Fruit fly (Drosophila melanogaster): ENCODE measurements around the gene CG10154.

Gene CG10154

DNA sequence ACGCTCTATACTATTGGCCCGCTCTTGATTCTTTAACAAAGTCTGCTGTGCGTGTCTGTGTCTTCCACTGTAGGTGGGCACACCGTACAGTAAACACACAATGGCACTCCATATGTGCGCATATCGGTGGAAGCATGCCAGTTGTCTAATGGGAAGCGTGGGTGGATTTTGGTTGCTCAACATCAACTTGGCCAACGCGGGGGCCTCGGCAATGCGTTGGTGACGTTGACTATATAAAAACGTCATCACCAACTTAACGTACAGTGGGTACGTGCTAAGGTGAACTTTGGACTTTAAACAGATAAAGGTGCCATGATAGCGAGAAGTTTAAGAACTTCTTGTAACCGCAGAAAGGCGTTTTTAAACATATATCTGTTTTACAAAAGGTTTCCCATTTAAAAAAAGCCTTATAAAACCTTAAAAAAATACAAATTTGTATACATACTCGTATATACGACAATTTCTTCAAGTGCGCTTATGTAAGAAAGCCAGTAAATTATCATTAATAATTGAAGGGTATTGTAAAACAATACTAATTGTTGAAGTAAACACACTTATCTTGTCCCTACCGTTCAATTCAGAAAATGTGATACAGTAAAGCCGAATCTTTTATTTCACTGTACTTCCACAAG lies 42.8 kb upstream of the CG10154 start (continued):
- TF ChIP-seq lbe (GFP tag; optimal IDR thresholded peaks at IDR 0.05) (no peak), Trl (optimal IDR thresholded peaks at IDR 0.05) (peak in 1 of 2 experiments; percentile 23), Trl (GFP tag; optimal IDR thresholded peaks at IDR 0.05) (no peak), Opbp (GFP tag; IDR thresholded peaks at IDR 0.05; ENCODE audit: partially characterized antibody) (no peak), Bteb2 (GFP tag; optimal IDR thresholded peaks at IDR 0.05) (peak; percentile 1), Hr51 (GFP tag; optimal IDR thresholded peaks at IDR 0.05) (peak in 1 of 2 experiments; percentile 69), CG9876 (GFP tag; optimal IDR thresholded peaks at IDR 0.05) (no peak), Lhr (GFP tag; optimal IDR thresholded peaks at IDR 0.05) (no peak), HHEX (GFP tag; optimal IDR thresholded peaks at IDR 0.05) (peak; percentile 53), CG10209 (GFP tag; optimal IDR thresholded peaks at IDR 0.05) (peak; percentile 41), Mes4 (GFP tag; optimal IDR thresholded peaks at IDR 0.05) (no peak), CG13123 (GFP tag; optimal IDR thresholded peaks at IDR 0.05) (no peak), pan (optimal IDR thresholded peaks at IDR 0.05) (no peak), pan (GFP tag; optimal IDR thresholded peaks at IDR 0.05 in 1 of 2, IDR thresholded peaks at IDR 0.05 in 1 of 2) (peak in 1 of 2 experiments; percentile 62), Stat92E (GFP tag; optimal IDR thresholded peaks at IDR 0.05) (no peak), CG8944 (GFP tag; optimal IDR thresholded peaks at IDR 0.05) (peak; percentile 8), vfl (GFP tag; optimal IDR thresholded peaks at IDR 0.05) (no peak), CG17186 (GFP tag; optimal IDR thresholded peaks at IDR 0.05) (no peak), org-1 (GFP tag; optimal IDR thresholded peaks at IDR 0.05) (peak; percentile 5), so (GFP tag; IDR thresholded peaks at IDR 0.05) (0 out of 3 replicates have a peak, but pooled peaks have one; percentile 56), HLHmδ (GFP tag; optimal IDR thresholded peaks at IDR 0.05) (no peak), wdn (GFP tag; IDR thresholded peaks at IDR 0.05) (0 out of 2 replicates have a peak, but pooled peaks have one; percentile 21), ems (GFP tag; optimal IDR thresholded peaks at IDR 0.05) (peak; percentile 25), CG13894 (tag; optimal IDR thresholded peaks at IDR 0.05) (peak; percentile 60), Camta (GFP tag; optimal IDR thresholded peaks at IDR 0.05) (peak; percentile 15), disco-r (GFP tag; optimal IDR thresholded peaks at IDR 0.05) (no peak), Ets65A (GFP tag) (peak; percentile 39), CG31365 (tag; optimal IDR thresholded peaks at IDR 0.05) (no peak), Sry-δ (GFP tag; optimal IDR thresholded peaks at IDR 0.05) (no peak), CG16813 (GFP tag; IDR thresholded peaks at IDR 0.05; ENCODE audit: partially characterized antibody) (no peak), CG10321 (GFP tag; IDR thresholded peaks at IDR 0.05) (no peak), ro (GFP tag; IDR thresholded peaks at IDR 0.05) (no peak), ac (GFP tag; optimal IDR thresholded peaks at IDR 0.05) (no peak), Bdp1 (GFP tag; optimal IDR thresholded peaks at IDR 0.05) (no peak), CG11695 (GFP tag; IDR thresholded peaks at IDR 0.05) (peak; percentile 51; the same call in 1 of the 3 replicates), kah (GFP tag; optimal IDR thresholded peaks at IDR 0.05) (no peak), inv (GFP tag; IDR thresholded peaks at IDR 0.05; ENCODE audit: partially characterized antibody) (no peak), stwl (tag; optimal IDR thresholded peaks at IDR 0.05) (no peak), run (tag; optimal IDR thresholded peaks at IDR 0.05) (no peak), CG8924 (tag; optimal IDR thresholded peaks at IDR 0.05) (peak; percentile 46), nau (GFP tag; optimal IDR thresholded peaks at IDR 0.05) (no peak), grn (GFP tag; optimal IDR thresholded peaks at IDR 0.05) (no peak), CG15601 (tag; optimal IDR thresholded peaks at IDR 0.05) (no peak), pum (GFP tag; optimal IDR thresholded peaks at IDR 0.05) (no peak), p53 (GFP tag; optimal IDR thresholded peaks at IDR 0.05) (no peak), ato (GFP tag; IDR thresholded peaks at IDR 0.05; ENCODE audit: partially characterized antibody) (peak; percentile 33; the same call in 1 of the 2 replicates), luna (GFP tag; optimal IDR thresholded peaks at IDR 0.05) (no peak), CG18262 (tag; optimal IDR thresholded peaks at IDR 0.05) (peak; percentile 39), MTF-1 (GFP tag; optimal IDR thresholded peaks at IDR 0.05; ENCODE audit: borderline replicate concordance) (no peak), caup (GFP tag; optimal IDR thresholded peaks at IDR 0.05; ENCODE audit: severe bottlenecking) (peak; percentile 52)
